Fruit fly (Drosophila melanogaster) whole organism, embryonic: ENCODE data around the gene Taf6.

Source experiments
- Awh ChIP-seq: fragments of 200-800 bp; sonication (Bioruptor generic); IDR thresholded peaks from 2 replicates; pipeline ENCODE4, ENCODE4 v1.3.6; 2022; ENCODE audit warnings: missing biosample characterization, missing genetic modification characterization
- BEAF-32 ChIP-seq: fragments of 200-800 bp; sonication (Bioruptor generic); optimal IDR thresholded peaks from 3 replicates; lab custom pipeline; 2017; ENCODE audit warnings: missing biosample characterization, missing genetic modification characterization, mild to moderate bottlenecking, moderate library complexity, missing genetic modification reagents
- CG11504 ChIP-seq: fragments of 200-800 bp; sonication (Bioruptor generic); optimal IDR thresholded peaks from 3 replicates; lab custom pipeline; 2019; ENCODE audit warnings: missing biosample characterization, mild to moderate bottlenecking, missing genetic modification characterization, moderate library complexity
- CG12236 ChIP-seq: fragments of 200-800 bp; sonication (Bioruptor generic); optimal IDR thresholded peaks from 2 replicates; lab custom pipeline; 2016; ENCODE audit warnings: missing biosample characterization, missing genetic modification characterization
- CG14710 ChIP-seq: fragments of 200-800 bp; sonication (Bioruptor generic); optimal IDR thresholded peaks from 3 replicates; lab custom pipeline; 2019; ENCODE audit warnings: missing biosample characterization, mild to moderate bottlenecking, missing genetic modification characterization, moderate library complexity
- CG15514 ChIP-seq: fragments of 200-800 bp; sonication (Bioruptor generic); optimal IDR thresholded peaks from 3 replicates; lab custom pipeline; 2017; ENCODE audit warnings: missing biosample characterization, missing genetic modification characterization, mild to moderate bottlenecking, moderate library complexity, missing genetic modification reagents
- CG1603 ChIP-seq: fragments of 200-800 bp; sonication (Bioruptor generic); optimal IDR thresholded peaks from 2 replicates; lab custom pipeline; 2019; ENCODE audit warnings: missing biosample characterization, mild to moderate bottlenecking, missing genetic modification characterization, moderate library complexity
- CG16813 ChIP-seq: fragments of 200-800 bp; sonication (Bioruptor generic); IDR thresholded peaks from 3 replicates; pipeline ENCODE4 v1.3.6; 2022; ENCODE audit warnings: missing biosample characterization, missing genetic modification characterization; ENCODE audit not compliant: partially characterized antibody
- CG17328 ChIP-seq: fragments of 200-800 bp; sonication (Bioruptor generic); IDR thresholded peaks from 2 replicates; pipeline ENCODE4 v1.3.6; 2022; ENCODE audit warnings: missing biosample characterization, missing genetic modification characterization
- CG17829 ChIP-seq: fragments of 200-800 bp; optimal IDR thresholded peaks from 2 replicates; lab custom pipeline; 2019; ENCODE audit warnings: missing biosample characterization, mild to moderate bottlenecking, missing genetic modification characterization, moderate library complexity
- CG18619 ChIP-seq: fragments of 200-800 bp; sonication (Bioruptor generic); optimal IDR thresholded peaks from 3 replicates; lab custom pipeline; 2017; ENCODE audit warnings: missing biosample characterization, mild to moderate bottlenecking, missing genetic modification characterization
- CG2116 ChIP-seq: fragments of 200-800 bp; sonication (Bioruptor generic); optimal IDR thresholded peaks from 3 replicates; lab custom pipeline; 2018; ENCODE audit warnings: missing biosample characterization, mild to moderate bottlenecking, missing genetic modification characterization
- CG34224 ChIP-seq: fragments of 200-800 bp; sonication (Bioruptor generic); IDR thresholded peaks from 3 replicates; pipeline ENCODE4 v1.3.6; 2022; ENCODE audit warnings: missing biosample characterization, missing genetic modification characterization; ENCODE audit not compliant: partially characterized antibody
- CG34376 ChIP-seq: fragments of 200-800 bp; sonication (Bioruptor generic); optimal IDR thresholded peaks from 2 replicates; lab custom pipeline; 2018; ENCODE audit warnings: missing biosample characterization, mild to moderate bottlenecking, missing genetic modification characterization
- CG3995 ChIP-seq: fragments of 200-800 bp; sonication (Bioruptor generic); optimal IDR thresholded peaks from 3 replicates; lab custom pipeline; 2016; ENCODE audit warnings: missing biosample characterization, missing genetic modification characterization
- CG4328 ChIP-seq: fragments of 200-800 bp; sonication (Bioruptor generic); optimal IDR thresholded peaks from 3 replicates; lab custom pipeline; 2017; ENCODE audit warnings: missing biosample characterization, missing genetic modification reagents, missing genetic modification characterization
- CG8924 ChIP-seq: fragments of 200-800 bp; optimal IDR thresholded peaks from 3 replicates; lab custom pipeline; 2019; ENCODE audit warnings: missing biosample characterization, mild to moderate bottlenecking, missing genetic modification characterization, moderate library complexity
- CG9797 ChIP-seq: fragments of 200-800 bp; sonication (Bioruptor generic); optimal IDR thresholded peaks from 3 replicates; lab custom pipeline; 2018; ENCODE audit warnings: missing biosample characterization, mild to moderate bottlenecking, missing genetic modification characterization
- CkIIα-i1 ChIP-seq: fragments of 200-800 bp; sonication (Bioruptor generic); IDR thresholded peaks from 2 replicates; pipeline ENCODE4 v1.3.6; 2022; ENCODE audit warnings: missing biosample characterization, missing genetic modification characterization
- D ChIP-seq, 2 experiments: fragments of 200-800 bp in 1 of 2; fragments of >200 bp in 1 of 2; sonication (Bioruptor generic) in 1 of 2; optimal IDR thresholded peaks; 2 replicates in 1 of 2; 3 replicates in 1 of 2; lab custom pipeline; 2017; ENCODE audit warnings: mild to moderate bottlenecking in 1 of 2, missing biosample characterization in 1 of 2, missing genetic modification characterization in 1 of 2, missing genetic modification reagents in 1 of 2
- Dbx ChIP-seq: fragments of 200-800 bp; sonication (Bioruptor generic); IDR thresholded peaks from 3 replicates; pipeline ENCODE4 v1.3.6; 2022; ENCODE audit warnings: missing biosample characterization, missing genetic modification characterization
- Dll ChIP-seq: fragments of 200-800 bp; sonication (Bioruptor generic); IDR thresholded peaks from 4 replicates; pipeline ENCODE4 v1.3.6; 2022; ENCODE audit warnings: missing biosample characterization, missing genetic modification characterization; ENCODE audit not compliant: partially characterized antibody
- Fer1 ChIP-seq: fragments of 200-800 bp; sonication (Bioruptor generic); optimal IDR thresholded peaks from 2 replicates; lab custom pipeline; 2017; ENCODE audit warnings: missing biosample characterization, mild to moderate bottlenecking, missing genetic modification characterization
- MESR4 ChIP-seq: fragments of 200-800 bp; sonication (Bioruptor generic); optimal IDR thresholded peaks from 2 replicates; lab custom pipeline; 2018; ENCODE audit warnings: missing biosample characterization, mild to moderate bottlenecking, missing genetic modification characterization, moderate library complexity
- Max ChIP-seq: fragments of 200-800 bp; sonication (Bioruptor generic); optimal IDR thresholded peaks from 2 replicates; lab custom pipeline; 2016; ENCODE audit warnings: missing biosample characterization, mild to moderate bottlenecking, missing genetic modification characterization
- Med ChIP-seq: fragments of 200-800 bp; sonication (Bioruptor generic); peaks from one replicate; lab custom pipeline; 2016; ENCODE audit warnings: missing biosample characterization, missing genetic modification characterization, mild to moderate bottlenecking, inconsistent platforms, moderate library complexity
- Myb ChIP-seq: fragments of 200-800 bp; sonication (Bioruptor generic); optimal IDR thresholded peaks from 2 replicates; lab custom pipeline; 2016; ENCODE audit warnings: missing biosample characterization, missing genetic modification characterization
- Neu2 ChIP-seq: fragments of 200-800 bp; sonication (Bioruptor generic); optimal IDR thresholded peaks from 3 replicates; lab custom pipeline; 2016; ENCODE audit warnings: missing biosample characterization, missing genetic modification characterization, borderline replicate concordance
- Nf-YC ChIP-seq: fragments of 200-800 bp; optimal IDR thresholded peaks from 3 replicates; lab custom pipeline; 2019; ENCODE audit warnings: missing biosample characterization, mild to moderate bottlenecking, missing genetic modification characterization, moderate library complexity
- YL-1 ChIP-seq: fragments of 200-800 bp; sonication (Bioruptor generic); optimal IDR thresholded peaks from 3 replicates; lab custom pipeline; 2017; ENCODE audit warnings: missing biosample characterization, mild to moderate bottlenecking, missing genetic modification characterization
- al ChIP-seq: fragments of 200-800 bp; sonication (Bioruptor generic); IDR thresholded peaks from 2 replicates; pipeline ENCODE4 v1.3.6; 2022; ENCODE audit warnings: missing biosample characterization, missing genetic modification characterization
- amos ChIP-seq: fragments of 200-800 bp; sonication (Bioruptor generic); IDR thresholded peaks from 2 replicates; pipeline ENCODE4 v1.3.6; 2022; ENCODE audit warnings: missing biosample characterization, missing genetic modification characterization; ENCODE audit not compliant: partially characterized antibody
- ap ChIP-seq: fragments of 200-800 bp; sonication (Bioruptor generic); IDR thresholded peaks from 2 replicates; pipeline ENCODE4 v1.3.6; 2022; ENCODE audit warnings: missing biosample characterization, missing genetic modification characterization
- ash1 ChIP-seq: fragments of 200-800 bp; sonication (Bioruptor generic); optimal IDR thresholded peaks from 2 replicates; lab custom pipeline; 2018; ENCODE audit warnings: missing biosample characterization, mild to moderate bottlenecking, missing genetic modification characterization
- ato ChIP-seq: fragments of 200-800 bp; sonication (Bioruptor generic); IDR thresholded peaks from 2 replicates; pipeline ENCODE4 v1.3.6; 2022; ENCODE audit warnings: missing biosample characterization, missing genetic modification characterization; ENCODE audit not compliant: partially characterized antibody
- bbx ChIP-seq: fragments of 200-800 bp; sonication (Bioruptor generic); IDR thresholded peaks from 2 replicates; pipeline ENCODE4 v1.3.6; 2022; ENCODE audit warnings: missing biosample characterization, missing genetic modification characterization; ENCODE audit not compliant: partially characterized antibody
- chinmo ChIP-seq: fragments of 200-800 bp; sonication (Bioruptor generic); IDR thresholded peaks from 4 replicates; pipeline ENCODE4 v1.3.6; 2022; ENCODE audit warnings: missing biosample characterization, missing genetic modification characterization; ENCODE audit not compliant: partially characterized antibody
- dimm ChIP-seq: fragments of 200-800 bp; sonication (Bioruptor generic); IDR thresholded peaks from 2 replicates; pipeline ENCODE4 v1.3.6; 2022; ENCODE audit warnings: missing biosample characterization, missing genetic modification characterization
- ems ChIP-seq: fragments of 200-800 bp; sonication (Bioruptor generic); optimal IDR thresholded peaks from 3 replicates; lab custom pipeline; 2016; ENCODE audit warnings: missing biosample characterization, missing genetic modification characterization
- fd3F ChIP-seq: fragments of 200-800 bp; sonication (Bioruptor generic); optimal IDR thresholded peaks from 2 replicates; lab custom pipeline; 2018; ENCODE audit warnings: missing biosample characterization, mild to moderate bottlenecking, missing genetic modification characterization, moderate library complexity
- insv ChIP-seq, 2 experiments: fragments of 200-800 bp; sonication (Bioruptor generic); optimal IDR thresholded peaks; 3 replicates each; lab custom pipeline; 2016 to 2018; ENCODE audit warnings: missing biosample characterization in 2 of 2, missing genetic modification characterization in 2 of 2
- lbe ChIP-seq: fragments of 200-800 bp; sonication (Bioruptor generic); optimal IDR thresholded peaks from 2 replicates; lab custom pipeline; 2016; ENCODE audit warnings: missing biosample characterization, mild to moderate bottlenecking, missing genetic modification characterization
- run ChIP-seq: fragments of 200-800 bp; sonication (Bioruptor generic); optimal IDR thresholded peaks from 3 replicates; lab custom pipeline; 2018; ENCODE audit warnings: missing biosample characterization, mild to moderate bottlenecking, missing genetic modification characterization
- sc ChIP-seq, 3 experiments: fragments of >200 bp in 2 of 3; fragments of 200-800 bp in 1 of 3; sonication (Bioruptor generic) in 1 of 3; optimal IDR thresholded peaks; 2 replicates in 2 of 3; 3 replicates in 1 of 3; lab custom pipeline; 2017; ENCODE audit warnings: mild to moderate bottlenecking in 1 of 3, missing biosample characterization in 1 of 3, missing genetic modification characterization in 1 of 3, missing genetic modification reagents in 1 of 3
- scrt ChIP-seq: fragments of 200-800 bp; sonication (Bioruptor generic); optimal IDR thresholded peaks from 2 replicates; lab custom pipeline; 2018; ENCODE audit warnings: missing biosample characterization, mild to moderate bottlenecking, missing genetic modification characterization, moderate library complexity
- vfl ChIP-seq: fragments of 200-800 bp; sonication (Bioruptor generic); optimal IDR thresholded peaks from 2 replicates; lab custom pipeline; 2016; ENCODE audit warnings: missing biosample characterization, missing genetic modification characterization
- wor ChIP-seq: fragments of 200-800 bp; sonication (Bioruptor generic); IDR thresholded peaks from 2 replicates; pipeline ENCODE4 v1.3.6; 2022; ENCODE audit warnings: missing biosample characterization, missing genetic modification characterization

Taf6 gene

dm6 chr3L:19642448-19643020 is 43.6 kb downstream of the Taf6 start, which contains the start of gene Rnf146 (continued):
- TF ChIP-seq CG1603, result peak; percentile 49
- TF ChIP-seq vfl (GFP tag; lab: Kevin White, UChicago), result peak; percentile 10
- TF ChIP-seq CG17328, result no peak
- TF ChIP-seq CG34376 (GFP tag; lab: Kevin White, UChicago), result no peak
- peak; percentile 4 for TF ChIP-seq Nf-YC (tag; lab: Kevin White, UChicago)
- peak; percentile 24 for TF ChIP-seq lbe (GFP tag; lab: Kevin White, UChicago)
- no peak for TF ChIP-seq run (tag; lab: Kevin White, UChicago)
- peak; percentile 46 for TF ChIP-seq CG14710 (tag; lab: Kevin White, UChicago)
- no peak for TF ChIP-seq CG18619 (GFP tag; lab: Kevin White, UChicago)
- TF ChIP-seq Fer1 (GFP tag; lab: Kevin White, UChicago), result peak; percentile 29
- no peak for TF ChIP-seq ash1 (GFP tag; lab: Kevin White, UChicago)
- TF ChIP-seq D (optimal IDR thresholded peaks at IDR 0.05; lab: Kevin White, UChicago), result peak; percentile 45
- no peak for TF ChIP-seq D (GFP tag; optimal IDR thresholded peaks at IDR 0.05; lab: Kevin White, UChicago)
- TF ChIP-seq YL-1 (GFP tag; lab: Kevin White, UChicago), result peak; percentile 20
- TF ChIP-seq chinmo (GFP tag; lab: Robert Waterston, UW), result peak; percentile 55; the same call in 2 of the 4 replicates
- peak in 1 of 2 experiments; percentile 0 for TF ChIP-seq insv (GFP tag; optimal IDR thresholded peaks at IDR 0.05; lab: Kevin White, UChicago)
- peak; percentile 89 for TF ChIP-seq CG9797
- no peak for TF ChIP-seq bbx (GFP tag; lab: Robert Waterston, UW)
- TF ChIP-seq MESR4, result peak; percentile 75
- TF ChIP-seq Neu2 (GFP tag; lab: Kevin White, UChicago), result no peak
- TF ChIP-seq Awh (GFP tag; lab: Robert Waterston, UW), result no peak
- no peak for TF ChIP-seq al (GFP tag; lab: Robert Waterston, UW)
- peak; percentile 57 for TF ChIP-seq CG11504
- TF ChIP-seq CG17829 (tag; lab: Kevin White, UChicago), result peak; percentile 27
- no peak for TF ChIP-seq CkIIα-i1
- TF ChIP-seq Dbx (GFP tag; lab: Robert Waterston, UW), result 0 out of 3 replicates have a peak, but pooled peaks have one; percentile 15
- peak; percentile 64 for TF ChIP-seq Myb (GFP tag; lab: Kevin White, UChicago)
- no peak for TF ChIP-seq ap (GFP tag; lab: Robert Waterston, UW)
- TF ChIP-seq wor, result no peak
- peak; percentile 59 for TF ChIP-seq scrt (GFP tag; lab: Kevin White, UChicago)
- no peak for TF ChIP-seq CG3995
- peak; percentile 21 for TF ChIP-seq CG8924 (tag; lab: Kevin White, UChicago)
- TF ChIP-seq CG4328 (GFP tag; lab: Kevin White, UChicago), result no peak
- TF ChIP-seq CG16813, result peak; percentile 40; the same call in 1 of the 3 replicates
- no peak for TF ChIP-seq ato
- TF ChIP-seq dimm (GFP tag; lab: Robert Waterston, UW), result no peak
- peak; percentile 29 for TF ChIP-seq CG15514
- peak; percentile 72 for TF ChIP-seq Med (GFP tag; lab: Kevin White, UChicago)
- TF ChIP-seq CG34224 (GFP tag; lab: Robert Waterston, UW), result peak; percentile 34; the same call in 1 of the 3 replicates
- TF ChIP-seq CG12236 (GFP tag; lab: Kevin White, UChicago), result no peak
- peak; percentile 46; the same call in 1 of the 4 replicates for TF ChIP-seq Dll (GFP tag; lab: Robert Waterston, UW)
- TF ChIP-seq amos (GFP tag; lab: Robert Waterston, UW), result no peak
- peak; percentile 15 for TF ChIP-seq BEAF-32 (GFP tag; lab: Kevin White, UChicago)
- TF ChIP-seq Max (GFP tag; lab: Kevin White, UChicago), result peak; percentile 7
- TF ChIP-seq sc (optimal IDR thresholded peaks at IDR 0.05; lab: Kevin White, UChicago), result no peak
- no peak for TF ChIP-seq sc (GFP tag; optimal IDR thresholded peaks at IDR 0.05; lab: Kevin White, UChicago)
- TF ChIP-seq CG2116 (GFP tag; lab: Kevin White, UChicago), result peak; percentile 37
- TF ChIP-seq ems (GFP tag; lab: Kevin White, UChicago), result no peak
- no peak for TF ChIP-seq fd3F (GFP tag; lab: Kevin White, UChicago)
